Fruit fly (Drosophila melanogaster): ENCODE data around the gene IntS12.

The IntS12 gene

dm6 chr3R:26876432-26876831 is 13.3 kb downstream of the IntS12 start, which contains the start of gene CG5500 (continued):
- TF ChIP-seq chif (GFP tag; optimal IDR thresholded peaks at IDR 0.05) (no peak), gro (GFP tag; optimal IDR thresholded peaks at IDR 0.05) (peak; percentile 29), CG2116 (GFP tag; optimal IDR thresholded peaks at IDR 0.05) (peak; percentile 42), pzg (GFP tag; optimal IDR thresholded peaks at IDR 0.05) (peak; percentile 50), row (GFP tag; IDR thresholded peaks at IDR 0.05) (peak; percentile 12; the same call in 1 of the 3 replicates), so (GFP tag; IDR thresholded peaks at IDR 0.05) (no peak), CG7928 (GFP tag; optimal IDR thresholded peaks at IDR 0.05) (peak; percentile 91), CG15514 (GFP tag; optimal IDR thresholded peaks at IDR 0.05) (peak; percentile 56), nerfin-2 (GFP tag; IDR thresholded peaks at IDR 0.05; ENCODE audit: partially characterized antibody) (0 out of 2 replicates have a peak, but pooled peaks have one; percentile 13), CG17829 (tag; optimal IDR thresholded peaks at IDR 0.05) (peak; percentile 6), sima (GFP tag; optimal IDR thresholded peaks at IDR 0.05) (no peak), Nf-YC (tag; optimal IDR thresholded peaks at IDR 0.05) (peak; percentile 30), usp (GFP tag; optimal IDR thresholded peaks at IDR 0.05) (no peak), mirr (GFP tag; optimal IDR thresholded peaks at IDR 0.05) (peak; percentile 22), hbn (GFP tag; IDR thresholded peaks at IDR 0.05; ENCODE audit: partially characterized antibody) (peak; percentile 54), E2f2 (GFP tag; IDR thresholded peaks at IDR 0.05) (peak; percentile 63), Ets97D (GFP tag; optimal IDR thresholded peaks at IDR 0.05) (peak; percentile 13), CG13123 (GFP tag; optimal IDR thresholded peaks at IDR 0.05) (no peak), CG4617 (GFP tag; optimal IDR thresholded peaks at IDR 0.05; ENCODE audit: borderline replicate concordance) (peak; percentile 19), phol (tag; optimal IDR thresholded peaks at IDR 0.05) (peak; percentile 93), CG10267 (tag; optimal IDR thresholded peaks at IDR 0.05) (peak; percentile 11), sug (tag; optimal IDR thresholded peaks at IDR 0.05) (peak; percentile 10), Drgx (GFP tag; IDR thresholded peaks at IDR 0.05) (no peak), wek (GFP tag; optimal IDR thresholded peaks at IDR 0.05) (no peak), Ssrp (tag; optimal IDR thresholded peaks at IDR 0.05) (no peak), CG17568 (GFP tag; optimal IDR thresholded peaks at IDR 0.05) (peak; percentile 30), repo (GFP tag; optimal IDR thresholded peaks at IDR 0.05) (no peak), Dp (GFP tag; optimal IDR thresholded peaks at IDR 0.05) (peak; percentile 64), CG3281 (GFP tag; optimal IDR thresholded peaks at IDR 0.05) (peak; percentile 42), CG8290 (GFP tag; optimal IDR thresholded peaks at IDR 0.05) (peak; percentile 8), CG8290 (tag; optimal IDR thresholded peaks at IDR 0.05) (peak in 1 of 2 experiments; percentile 32), Kr (GFP tag; optimal IDR thresholded peaks at IDR 0.05) (no peak), Six4 (GFP tag; optimal IDR thresholded peaks at IDR 0.05) (no peak), dpn (GFP tag; optimal IDR thresholded peaks at IDR 0.05) (no peak), CG30431 (GFP tag; optimal IDR thresholded peaks at IDR 0.05) (no peak), CG11696 (GFP tag; IDR thresholded peaks at IDR 0.05) (no peak), CG34224 (GFP tag; IDR thresholded peaks at IDR 0.05; ENCODE audit: partially characterized antibody) (peak; percentile 26; the same call in 2 of the 3 replicates), insv (GFP tag; optimal IDR thresholded peaks at IDR 0.05) (no peak), CG34376 (GFP tag; optimal IDR thresholded peaks at IDR 0.05) (peak; percentile 6), PHDP (tag; optimal IDR thresholded peaks at IDR 0.05) (peak; percentile 26), CG8924 (tag; optimal IDR thresholded peaks at IDR 0.05) (peak; percentile 41), h (optimal IDR thresholded peaks at IDR 0.05) (no peak), MESR4 (GFP tag; optimal IDR thresholded peaks at IDR 0.05) (peak; percentile 52), Dref (GFP tag; IDR thresholded peaks at IDR 0.05) (peak; percentile 57)

All from whole organism, embryonic.